Worm (Caenorhabditis elegans): Measurements from ENCODE around the gene fbxa-85.
"Not testable (repeated sequence)": the region's sequence is repeated elsewhere in the genome, so short reads cannot be mapped to it uniquely, and the experiment has no call there.

DNA sequence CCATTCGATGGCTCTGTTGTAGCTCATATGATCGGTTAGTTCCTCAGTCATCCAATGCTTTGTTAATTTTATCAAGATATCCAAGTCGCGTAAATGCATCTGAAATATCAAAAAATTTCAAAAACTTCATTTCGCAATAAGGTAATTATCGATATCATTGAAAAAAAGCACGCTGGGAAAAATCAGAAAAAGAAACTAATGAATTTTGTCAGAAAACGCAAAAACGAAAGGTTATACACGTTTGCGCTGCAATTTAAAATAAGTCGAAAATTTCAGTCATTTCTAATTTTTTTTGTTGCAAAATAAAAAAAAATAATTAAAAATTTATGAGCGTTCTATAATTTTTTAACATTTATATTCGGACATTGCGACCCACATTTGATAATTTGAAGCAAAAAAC is 5.9 kb downstream of the fbxa-85 start, which contains the start of gene K10G4.3:
- not testable (repeated sequence) for TF ChIP-seq nhr-28, nhr-71, ztf-11 (tag; optimal IDR thresholded peaks at IDR 0.05)
